Worm (Caenorhabditis elegans) whole organism, mixed stage, embryonic: ENCODE results near the gene math-22.

Experiments used
- lsy-2 ChIP-seq: fragments of 150-350 bp; optimal IDR thresholded peaks from 2 replicates; lab custom pipeline; 2014; ENCODE audit warnings: missing biosample characterization, missing genetic modification characterization
- mab-5 ChIP-seq: fragments of 150-350 bp; optimal IDR thresholded peaks from 2 replicates; lab custom pipeline; 2014; ENCODE audit warnings: missing biosample characterization, missing genetic modification characterization
- mls-2 ChIP-seq: sonication (generic microtip); optimal IDR thresholded peaks from 2 replicates; lab custom pipeline; 2016; ENCODE audit warnings: mild to moderate bottlenecking, missing genetic modification characterization, moderate library complexity, missing compliant biosample characterization
- snpc-4 ChIP-seq: fragments of 150-350 bp; optimal IDR thresholded peaks from 2 replicates; lab custom pipeline; 2014; ENCODE audit warnings: missing biosample characterization, missing genetic modification characterization

DNA sequence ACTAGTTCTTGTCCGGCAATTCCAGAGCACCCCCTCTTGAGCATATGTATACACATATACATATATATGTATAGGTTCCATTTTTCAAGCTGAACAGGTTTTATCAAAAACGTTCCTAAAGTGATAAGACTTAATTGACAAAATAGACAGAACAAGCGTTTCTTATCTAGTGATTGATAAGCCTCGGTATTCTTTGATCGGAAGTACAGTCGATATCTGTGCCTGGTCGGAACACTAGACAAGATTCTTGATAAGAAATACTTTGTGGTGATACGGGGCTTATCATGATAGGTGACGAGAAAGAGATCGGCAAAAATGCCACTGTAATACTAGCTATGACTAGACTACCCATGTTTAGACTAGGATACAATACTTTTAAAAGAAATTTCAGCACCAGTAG lies 43.9 kb downstream of the math-22 start:
- TF ChIP-seq mab-5 (tag; lab: Kevin White, UChicago), result no peak
- no peak for TF ChIP-seq mls-2
- TF ChIP-seq snpc-4, result no peak
- TF ChIP-seq lsy-2, result no peak
